Fruit fly (Drosophila melanogaster) whole organism, embryonic: ENCODE measurements around the gene mol.

Experiments used
- ATbp ChIP-seq: fragments of 200-800 bp; sonication (Bioruptor generic); optimal IDR thresholded peaks from 2 replicates; lab custom pipeline; 2017; ENCODE audit warnings: missing biosample characterization, mild to moderate bottlenecking, missing genetic modification characterization, missing genetic modification reagents
- Ada2b ChIP-seq: fragments of 200-800 bp; sonication (Bioruptor generic); IDR thresholded peaks from 2 replicates; pipeline ENCODE4 v1.3.6; 2022; ENCODE audit warnings: missing biosample characterization, missing genetic modification characterization
- B-H1 ChIP-seq: fragments of 200-800 bp; sonication (Bioruptor generic); IDR thresholded peaks from 3 replicates; pipeline ENCODE4 v1.3.6; 2022; ENCODE audit warnings: missing biosample characterization, missing genetic modification characterization
- C15 ChIP-seq: fragments of 200-800 bp; sonication (Bioruptor generic); IDR thresholded peaks from 3 replicates; pipeline ENCODE4 v1.3.6; 2022; ENCODE audit warnings: missing biosample characterization, missing genetic modification characterization
- CG10267 ChIP-seq: fragments of 200-800 bp; sonication (Bioruptor generic); optimal IDR thresholded peaks from 2 replicates; lab custom pipeline; 2018; ENCODE audit warnings: missing biosample characterization, mild to moderate bottlenecking, missing genetic modification characterization, moderate library complexity
- CG10431 ChIP-seq: fragments of 200-800 bp; sonication (Bioruptor generic); optimal IDR thresholded peaks from 3 replicates; lab custom pipeline; 2018; ENCODE audit warnings: missing biosample characterization, mild to moderate bottlenecking, missing genetic modification characterization
- CG11560 ChIP-seq: fragments of 200-800 bp; sonication (Bioruptor generic); IDR thresholded peaks from 3 replicates; pipeline ENCODE4 v1.3.6; 2022; ENCODE audit warnings: missing biosample characterization, missing genetic modification characterization
- CG1233 ChIP-seq: fragments of 200-800 bp; sonication (Bioruptor generic); optimal IDR thresholded peaks from 4 replicates; lab custom pipeline; 2018; ENCODE audit warnings: missing biosample characterization, mild to moderate bottlenecking, missing genetic modification characterization
- CG14667 ChIP-seq: fragments of 200-800 bp; sonication (Bioruptor generic); IDR thresholded peaks from 2 replicates; pipeline ENCODE4 v1.3.6; 2022; ENCODE audit warnings: missing biosample characterization, missing genetic modification characterization
- CG15696 ChIP-seq: fragments of 200-800 bp; sonication (Bioruptor generic); optimal IDR thresholded peaks from 2 replicates; lab custom pipeline; 2019; ENCODE audit warnings: missing biosample characterization, mild to moderate bottlenecking, missing genetic modification characterization, moderate library complexity
- CG17612 ChIP-seq: fragments of 200-800 bp; sonication (Bioruptor generic); IDR thresholded peaks from 2 replicates; pipeline ENCODE4 v1.3.6; 2022; ENCODE audit warnings: missing biosample characterization, missing genetic modification characterization
- CG2120 ChIP-seq: fragments of 200-800 bp; sonication (Bioruptor generic); optimal IDR thresholded peaks from 3 replicates; lab custom pipeline; 2016; ENCODE audit warnings: missing biosample characterization, missing genetic modification characterization
- CG6791 ChIP-seq: fragments of 200-800 bp; sonication (Bioruptor generic); IDR thresholded peaks from 3 replicates; pipeline ENCODE4 v1.3.6; 2022; ENCODE audit warnings: missing biosample characterization, missing genetic modification characterization; ENCODE audit not compliant: partially characterized antibody
- CG7839 ChIP-seq: fragments of 200-800 bp; sonication (Bioruptor generic); optimal IDR thresholded peaks from 3 replicates; lab custom pipeline; 2018; ENCODE audit warnings: missing biosample characterization, mild to moderate bottlenecking, missing genetic modification characterization, moderate library complexity
- CG7928 ChIP-seq: fragments of 200-800 bp; sonication (Bioruptor generic); optimal IDR thresholded peaks from 2 replicates; lab custom pipeline; 2017; ENCODE audit warnings: missing biosample characterization, mild to moderate bottlenecking, missing genetic modification characterization
- CG7963 ChIP-seq: fragments of 200-800 bp; sonication (Bioruptor generic); IDR thresholded peaks from 3 replicates; pipeline ENCODE4 v1.3.6; 2022; ENCODE audit warnings: missing biosample characterization, missing genetic modification characterization; ENCODE audit not compliant: partially characterized antibody
- CG8281 ChIP-seq: fragments of 200-800 bp; sonication (Bioruptor generic); optimal IDR thresholded peaks from 2 replicates; lab custom pipeline; 2018; ENCODE audit warnings: missing biosample characterization, mild to moderate bottlenecking, missing genetic modification characterization, moderate library complexity
- CkIIα-i1 ChIP-seq: fragments of 200-800 bp; sonication (Bioruptor generic); IDR thresholded peaks from 2 replicates; pipeline ENCODE4 v1.3.6; 2022; ENCODE audit warnings: missing biosample characterization, missing genetic modification characterization
- Drgx ChIP-seq: fragments of 200-800 bp; sonication (Bioruptor generic); IDR thresholded peaks from 2 replicates; pipeline ENCODE4 v1.3.6; 2022; ENCODE audit warnings: missing biosample characterization, missing genetic modification characterization
- Med ChIP-seq: fragments of 200-800 bp; sonication (Bioruptor generic); peaks from one replicate; lab custom pipeline; 2016; ENCODE audit warnings: missing biosample characterization, missing genetic modification characterization, mild to moderate bottlenecking, inconsistent platforms, moderate library complexity
- Meics ChIP-seq: fragments of 200-800 bp; sonication (Bioruptor generic); optimal IDR thresholded peaks from 2 replicates; lab custom pipeline; 2017; ENCODE audit warnings: missing biosample characterization, mild to moderate bottlenecking, missing genetic modification characterization
- Oaz ChIP-seq: fragments of 200-800 bp; sonication (Bioruptor generic); IDR thresholded peaks from 2 replicates; pipeline ENCODE4 v1.3.6; 2022; ENCODE audit warnings: missing biosample characterization, missing genetic modification characterization
- PHDP ChIP-seq: fragments of 200-800 bp; sonication (Bioruptor generic); optimal IDR thresholded peaks from 3 replicates; lab custom pipeline; 2018; ENCODE audit warnings: missing biosample characterization, mild to moderate bottlenecking, missing genetic modification characterization, moderate library complexity
- Sry-β ChIP-seq: fragments of 200-800 bp; sonication (Bioruptor generic); optimal IDR thresholded peaks from 2 replicates; lab custom pipeline; 2018; ENCODE audit warnings: missing biosample characterization, mild to moderate bottlenecking, missing genetic modification characterization, moderate library complexity
- Ssrp ChIP-seq: fragments of 200-800 bp; sonication (Bioruptor generic); optimal IDR thresholded peaks from 2 replicates; lab custom pipeline; 2018; ENCODE audit warnings: missing biosample characterization, mild to moderate bottlenecking, missing genetic modification characterization, moderate library complexity
- Stat92E ChIP-seq, 3 experiments: fragments of >200 bp in 2 of 3; fragments of 200-800 bp in 1 of 3; sonication (Bioruptor generic) in 1 of 3; optimal IDR thresholded peaks; 2 replicates each; lab custom pipeline; 2017 to 2019; ENCODE audit warnings: missing biosample characterization in 3 of 3, missing genetic modification characterization in 3 of 3, mild to moderate bottlenecking in 1 of 3, moderate library complexity in 1 of 3
- Vsx1 ChIP-seq: fragments of 200-800 bp; sonication (Bioruptor generic); optimal IDR thresholded peaks from 2 replicates; lab custom pipeline; 2017; ENCODE audit warnings: missing biosample characterization, mild to moderate bottlenecking, missing genetic modification characterization, missing genetic modification reagents
- Xbp1 ChIP-seq: fragments of 200-800 bp; sonication (Bioruptor generic); optimal IDR thresholded peaks from 3 replicates; lab custom pipeline; 2016; ENCODE audit warnings: missing biosample characterization, mild to moderate bottlenecking, missing genetic modification characterization
- ac ChIP-seq: fragments of 200-800 bp; sonication (Bioruptor generic); optimal IDR thresholded peaks from 3 replicates; lab custom pipeline; 2017; ENCODE audit warnings: missing biosample characterization, mild to moderate bottlenecking, missing genetic modification characterization
- cad ChIP-seq: fragments of >200 bp; optimal IDR thresholded peaks from 2 replicates; lab custom pipeline; 2017; ENCODE audit warnings: missing biosample characterization, missing genetic modification characterization
- crp ChIP-seq, 2 experiments: fragments of 200-800 bp; sonication (Bioruptor generic); optimal IDR thresholded peaks; 2 replicates in 1 of 2; 3 replicates in 1 of 2; lab custom pipeline; 2017; ENCODE audit warnings: missing biosample characterization in 2 of 2, missing genetic modification characterization in 2 of 2, mild to moderate bottlenecking in 1 of 2, moderate library complexity in 1 of 2
- ems ChIP-seq: fragments of 200-800 bp; sonication (Bioruptor generic); optimal IDR thresholded peaks from 3 replicates; lab custom pipeline; 2016; ENCODE audit warnings: missing biosample characterization, missing genetic modification characterization
- exex ChIP-seq: fragments of 200-800 bp; sonication (Bioruptor generic); optimal IDR thresholded peaks from 4 replicates; lab custom pipeline; 2018; ENCODE audit warnings: missing biosample characterization, mild to moderate bottlenecking, missing genetic modification characterization, moderate library complexity
- fru ChIP-seq: fragments of >200 bp; optimal IDR thresholded peaks from 2 replicates; lab custom pipeline; 2017
- gcm ChIP-seq: fragments of 200-800 bp; sonication (Bioruptor generic); optimal IDR thresholded peaks from 2 replicates; lab custom pipeline; 2019; ENCODE audit warnings: missing biosample characterization, mild to moderate bottlenecking, missing genetic modification characterization, moderate library complexity
- hbn ChIP-seq: fragments of 200-800 bp; sonication (Bioruptor generic); IDR thresholded peaks from 2 replicates; pipeline ENCODE4 v1.3.6; 2022; ENCODE audit warnings: missing biosample characterization, missing genetic modification characterization; ENCODE audit not compliant: partially characterized antibody
- inv ChIP-seq: fragments of 200-800 bp; sonication (Bioruptor generic); IDR thresholded peaks from 2 replicates; pipeline ENCODE4 v1.3.6; 2022; ENCODE audit warnings: missing biosample characterization, missing genetic modification characterization; ENCODE audit not compliant: partially characterized antibody
- jumu ChIP-seq: fragments of 200-800 bp; sonication (Bioruptor generic); optimal IDR thresholded peaks from 3 replicates; lab custom pipeline; 2016; ENCODE audit warnings: missing biosample characterization, missing genetic modification characterization
- kni ChIP-seq: fragments of 200-800 bp; sonication (Bioruptor generic); optimal IDR thresholded peaks from 3 replicates; lab custom pipeline; 2017; ENCODE audit warnings: mild to moderate bottlenecking, missing biosample characterization, missing genetic modification reagents, missing genetic modification characterization
- lmd ChIP-seq: fragments of 200-800 bp; sonication (Bioruptor generic); IDR thresholded peaks from 2 replicates; pipeline ENCODE4 v1.3.6; 2022; ENCODE audit warnings: missing biosample characterization, missing genetic modification characterization
- nerfin-1 ChIP-seq: fragments of 200-800 bp; sonication (Bioruptor generic); optimal IDR thresholded peaks from 3 replicates; lab custom pipeline; 2019; ENCODE audit warnings: missing biosample characterization, mild to moderate bottlenecking, missing genetic modification characterization, moderate library complexity
- sens-2 ChIP-seq: fragments of 200-800 bp; sonication (Bioruptor generic); IDR thresholded peaks from 2 replicates; pipeline ENCODE4 v1.3.6; 2022; ENCODE audit warnings: missing biosample characterization, missing genetic modification characterization
- stwl ChIP-seq: fragments of 200-800 bp; sonication (Bioruptor generic); optimal IDR thresholded peaks from 3 replicates; lab custom pipeline; 2018; ENCODE audit warnings: missing biosample characterization, mild to moderate bottlenecking, missing genetic modification characterization, moderate library complexity
- sug ChIP-seq: fragments of 200-800 bp; optimal IDR thresholded peaks from 2 replicates; lab custom pipeline; 2019; ENCODE audit warnings: missing biosample characterization, mild to moderate bottlenecking, missing genetic modification characterization, moderate library complexity
- toy ChIP-seq: fragments of 200-800 bp; sonication (Bioruptor generic); IDR thresholded peaks from 2 replicates; pipeline ENCODE4 v1.3.6; 2022; ENCODE audit warnings: missing biosample characterization, missing genetic modification characterization
- trem ChIP-seq: fragments of 200-800 bp; optimal IDR thresholded peaks from 3 replicates; lab custom pipeline; 2019; ENCODE audit warnings: missing biosample characterization, mild to moderate bottlenecking, missing genetic modification characterization, moderate library complexity
- tup ChIP-seq: fragments of 200-800 bp; sonication (Bioruptor generic); optimal IDR thresholded peaks from 2 replicates; lab custom pipeline; 2016; ENCODE audit warnings: missing biosample characterization, mild to moderate bottlenecking, missing genetic modification characterization, moderate library complexity
- vvl ChIP-seq: fragments of 200-800 bp; sonication (Bioruptor generic); IDR thresholded peaks from 2 replicates; pipeline ENCODE4 v1.3.6; 2022; ENCODE audit warnings: missing biosample characterization, missing genetic modification characterization

mol gene

DNA sequence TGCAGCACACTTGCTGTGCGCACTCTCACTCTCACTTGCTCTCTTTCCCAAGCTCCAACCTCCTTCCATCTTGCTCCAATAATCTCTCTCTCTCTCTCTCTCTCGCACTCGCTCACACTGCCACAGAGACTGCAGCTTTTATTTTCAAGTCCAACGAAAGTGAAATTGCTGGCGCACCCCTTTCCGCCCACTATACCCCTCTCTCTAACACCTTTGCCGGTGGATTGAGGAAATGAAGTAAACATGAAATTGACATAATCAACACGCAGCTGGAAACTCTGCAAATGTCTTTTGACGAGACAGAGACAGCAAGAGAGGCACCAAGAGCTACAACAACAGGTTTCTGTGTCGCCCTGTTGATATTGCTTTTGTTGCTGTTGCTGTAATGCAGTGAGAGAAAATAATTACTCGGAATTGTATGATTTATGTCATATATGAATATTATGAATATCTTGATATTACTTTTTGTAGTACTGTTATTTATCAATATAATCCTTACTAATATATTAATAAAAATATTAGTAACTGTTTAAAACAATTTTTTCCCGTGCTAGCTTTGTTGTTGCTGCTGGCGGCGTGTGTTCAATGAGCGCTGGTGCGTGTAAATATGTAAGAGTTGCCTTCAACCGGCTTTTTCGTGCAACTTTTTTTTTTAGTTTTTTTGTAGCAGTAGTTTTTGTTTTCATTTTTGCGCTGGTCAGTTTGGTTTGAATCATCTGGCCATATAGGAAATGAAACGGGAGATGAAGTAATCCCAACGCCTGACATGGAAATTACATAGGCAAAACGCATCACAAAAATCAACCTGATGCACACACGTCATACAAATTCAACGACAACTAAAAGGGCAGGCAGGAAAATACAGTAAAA, 1.5 kb downstream of the mol start (continued):
- peak; percentile 80 for TF ChIP-seq nerfin-1 (tag; lab: Kevin White, UChicago)
- peak; percentile 89 for TF ChIP-seq Ada2b
- TF ChIP-seq ATbp (GFP tag; lab: Kevin White, UChicago) = peak; percentile 95
- TF ChIP-seq Sry-β (GFP tag; lab: Kevin White, UChicago) = peak; percentile 52
- peak; percentile 97 for TF ChIP-seq kni (GFP tag; lab: Kevin White, UChicago)
- TF ChIP-seq Vsx1 (GFP tag; lab: Kevin White, UChicago) = peak; percentile 77
- TF ChIP-seq CG11560 (tag; lab: Robert Waterston, UW) = no peak; the same call in 2 of the 3 replicates
- peak; percentile 1 for TF ChIP-seq ems (GFP tag; lab: Kevin White, UChicago)
- 0 out of 3 replicates have a peak, but pooled peaks have one; percentile 31 for TF ChIP-seq CG6791 (GFP tag; lab: Robert Waterston, UW)
- peak; percentile 91 for TF ChIP-seq CG10431
- peak; percentile 96 for TF ChIP-seq Ssrp (tag; lab: Kevin White, UChicago)
- TF ChIP-seq CG7963 (GFP tag; lab: Robert Waterston, UW) = no peak
- TF ChIP-seq PHDP = peak; percentile 93
- TF ChIP-seq gcm (GFP tag; lab: Kevin White, UChicago) = peak; percentile 85
- peak; percentile 91 for TF ChIP-seq Xbp1
- TF ChIP-seq stwl (tag; lab: Kevin White, UChicago) = peak; percentile 58
- peak; percentile 97 for TF ChIP-seq vvl (GFP tag; lab: Robert Waterston, UW)
- peak; percentile 68 for TF ChIP-seq CG17612 (GFP tag; lab: Robert Waterston, UW)
- peak; percentile 95 for TF ChIP-seq CG7839
- no peak for TF ChIP-seq CkIIα-i1 (GFP tag; lab: Robert Waterston, UW)
- peak; percentile 86 for TF ChIP-seq CG10267 (tag; lab: Kevin White, UChicago)
- peak; percentile 49 for TF ChIP-seq exex
- TF ChIP-seq CG2120 (GFP tag; lab: Kevin White, UChicago) = peak; percentile 61
- no peak for TF ChIP-seq jumu (GFP tag; lab: Kevin White, UChicago)
- TF ChIP-seq hbn (GFP tag; lab: Robert Waterston, UW) = no peak
- TF ChIP-seq Meics = peak; percentile 86
- peak; percentile 68 for TF ChIP-seq toy (GFP tag; lab: Robert Waterston, UW)
- peak in 1 of 3 experiments; percentile 70 for TF ChIP-seq Stat92E (GFP tag; optimal IDR thresholded peaks at IDR 0.05; lab: Kevin White, UChicago)
- TF ChIP-seq sug (tag; lab: Kevin White, UChicago) = peak; percentile 23
- peak; percentile 89 for TF ChIP-seq lmd
- TF ChIP-seq C15 (GFP tag; lab: Robert Waterston, UW) = 0 out of 3 replicates have a peak, but pooled peaks have one; percentile 45
- TF ChIP-seq sens-2 (GFP tag; lab: Robert Waterston, UW) = peak; percentile 64; the same call in 1 of the 2 replicates
- TF ChIP-seq Oaz (GFP tag; lab: Robert Waterston, UW) = peak; percentile 86
- peak; percentile 98 for TF ChIP-seq CG8281 (tag; lab: Kevin White, UChicago)
- TF ChIP-seq Med (GFP tag; lab: Kevin White, UChicago) = peak; percentile 83
- TF ChIP-seq crp (GFP tag; optimal IDR thresholded peaks at IDR 0.05; lab: Kevin White, UChicago) = peak in 1 of 2 experiments; percentile 53
- no peak for TF ChIP-seq cad (GFP tag; lab: Kevin White, UChicago)
- TF ChIP-seq trem (tag; lab: Kevin White, UChicago) = peak; percentile 78
- TF ChIP-seq inv (GFP tag; lab: Robert Waterston, UW) = no peak
- TF ChIP-seq CG7928 = peak; percentile 45
- TF ChIP-seq B-H1 (GFP tag; lab: Robert Waterston, UW) = peak; percentile 90
- TF ChIP-seq CG1233 (GFP tag; lab: Kevin White, UChicago) = peak; percentile 86
- TF ChIP-seq tup (GFP tag; lab: Kevin White, UChicago) = peak; percentile 45
- peak; percentile 55 for TF ChIP-seq CG15696
- TF ChIP-seq CG14667 (GFP tag; lab: Robert Waterston, UW) = peak; percentile 94
- TF ChIP-seq fru (lab: Kevin White, UChicago) = no peak
- TF ChIP-seq Drgx = peak; percentile 94
- TF ChIP-seq ac = no peak
